Fruit fly (Drosophila melanogaster) whole organism: ENCODE results near the gene spidey.

ENCODE experiments used
- CG8478 ChIP-seq: fragments of >200 bp; optimal IDR thresholded peaks from 2 replicates; lab custom pipeline; 2018; ENCODE audit warnings: inconsistent platforms
- EcR ChIP-seq, 2 experiments: fragments of >200 bp; optimal IDR thresholded peaks; 2 replicates each; lab custom pipeline; 2017; ENCODE audit warnings: missing biosample characterization in 2 of 2, missing genetic modification characterization in 2 of 2, missing genetic modification reagents in 2 of 2
- pan ChIP-seq: fragments of >200 bp; optimal IDR thresholded peaks from 2 replicates; lab custom pipeline; 2017
- usp ChIP-seq: fragments of >200 bp; optimal IDR thresholded peaks from 2 replicates; lab custom pipeline; 2017; ENCODE audit warnings: missing biosample characterization, missing genetic modification characterization, mixed read lengths

DNA sequence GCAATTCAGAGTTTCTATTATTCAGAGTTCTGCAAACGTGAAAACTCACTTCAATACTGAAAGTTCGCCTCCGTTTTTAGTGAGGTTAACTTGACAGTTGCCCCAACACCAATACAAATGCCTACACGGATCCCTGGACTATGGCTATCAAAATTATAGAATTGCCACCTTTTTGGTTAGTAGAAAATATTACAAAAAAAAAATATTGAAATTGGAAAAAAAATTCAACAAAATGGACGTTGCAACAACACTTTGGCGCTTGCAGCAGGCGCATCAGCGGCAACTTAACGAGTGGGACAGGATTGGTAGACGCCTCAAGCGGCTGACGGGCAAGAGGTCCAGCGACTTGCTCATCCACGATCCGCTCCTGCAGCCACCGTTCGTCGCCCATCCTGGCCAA, 47.2 kb downstream of the spidey start, which contains the start of the genes CG15332 and CG15330:
- no peak for TF ChIP-seq usp (GFP tag; lab: Kevin White, UChicago)
- no peak for TF ChIP-seq pan (lab: Kevin White, UChicago)
- no peak for TF ChIP-seq CG8478 (lab: Kevin White, UChicago)
- TF ChIP-seq EcR (GFP tag; optimal IDR thresholded peaks at IDR 0.05; lab: Kevin White, UChicago) = no peak
